Fruit fly (Drosophila melanogaster) whole organism: ENCODE results near the gene kraken.

Experiments used
- CG8478 ChIP-seq: fragments of >200 bp; optimal IDR thresholded peaks from 2 replicates; lab custom pipeline; 2018; ENCODE audit warnings: inconsistent platforms
- EcR ChIP-seq, 2 experiments: fragments of >200 bp; optimal IDR thresholded peaks; 2 replicates each; lab custom pipeline; 2017; ENCODE audit warnings: missing biosample characterization in 2 of 2, missing genetic modification characterization in 2 of 2, missing genetic modification reagents in 2 of 2
- pan ChIP-seq: fragments of >200 bp; optimal IDR thresholded peaks from 2 replicates; lab custom pipeline; 2017
- psq ChIP-seq: fragments of >200 bp; optimal IDR thresholded peaks from 2 replicates; lab custom pipeline; 2017
- usp ChIP-seq: fragments of >200 bp; optimal IDR thresholded peaks from 2 replicates; lab custom pipeline; 2017; ENCODE audit warnings: missing biosample characterization, missing genetic modification characterization, mixed read lengths

dm6 chr2L:847988-848622 lies 4.5 kb upstream of the kraken start:
- TF ChIP-seq CG8478 (lab: Kevin White, UChicago) (no peak), pan (no peak), EcR (GFP tag; optimal IDR thresholded peaks at IDR 0.05; lab: Kevin White, UChicago) (no peak), psq (no peak), usp (GFP tag; lab: Kevin White, UChicago) (no peak)
